Fruit fly (Drosophila melanogaster): ENCODE measurements around the gene CG8861.

DNA sequence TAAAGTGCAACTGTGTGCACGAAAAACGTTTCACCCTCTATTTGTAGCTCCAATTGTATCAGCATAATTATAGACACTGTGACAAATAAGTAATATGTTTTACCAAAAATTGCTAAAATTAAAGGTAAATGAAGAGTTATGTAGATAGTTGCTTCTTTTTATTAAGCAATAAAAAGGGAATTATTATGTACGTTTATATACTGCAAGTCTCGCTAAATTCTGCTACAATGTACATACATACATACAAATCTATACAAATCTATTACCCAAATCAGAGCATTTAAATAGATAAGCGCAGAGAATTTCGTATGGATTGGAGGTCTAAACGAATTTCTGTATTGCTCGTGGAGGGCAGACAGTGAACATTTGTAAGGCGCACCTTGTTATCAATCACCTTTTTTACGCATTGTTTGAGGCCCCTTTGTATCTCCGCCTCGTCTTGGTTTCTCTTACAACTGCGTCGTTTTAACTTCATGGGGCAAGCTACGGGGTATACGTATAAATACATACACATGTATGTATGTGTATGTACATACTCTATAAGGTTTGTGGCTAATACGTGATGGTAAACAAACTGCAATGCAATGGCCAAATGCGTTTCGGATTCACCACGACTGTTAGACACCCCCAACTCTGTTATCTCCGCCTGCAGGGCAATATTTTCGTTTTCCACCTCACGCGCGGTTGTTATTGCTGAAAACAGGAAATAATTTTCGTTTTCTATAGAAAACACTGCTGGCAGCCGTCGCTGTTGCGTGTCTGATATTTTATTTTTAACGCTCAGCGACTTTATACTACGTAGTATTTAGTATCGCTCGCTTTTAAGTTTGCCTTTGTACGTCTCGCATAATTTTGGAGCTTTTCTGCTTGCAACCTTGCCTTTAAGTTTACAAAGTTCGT, 11.1 kb upstream of the CG8861 start:
- TF ChIP-seq psq (optimal IDR thresholded peaks at IDR 0.05) (no peak), h (optimal IDR thresholded peaks at IDR 0.05) (no peak), Myc (optimal IDR thresholded peaks at IDR 0.05) (no peak), ttk (optimal IDR thresholded peaks at IDR 0.05) (no peak), Sin3A (optimal IDR thresholded peaks at IDR 0.05) (no peak), insv (optimal IDR thresholded peaks at IDR 0.05) (no peak)
